Fruit fly (Drosophila melanogaster) whole organism, embryonic: ENCODE results near the gene CG14642.
A peak's percentile ranks its signal among the peaks of the same experiment; 100 is the strongest.

Source experiments
- Adf1 ChIP-seq: fragments of 200-800 bp; sonication (Bioruptor generic); IDR thresholded peaks from 2 replicates; pipeline ENCODE4 v1.3.6; 2022; ENCODE audit warnings: missing biosample characterization, missing genetic modification characterization
- Aef1 ChIP-seq: fragments of 200-800 bp; sonication (Bioruptor generic); IDR thresholded peaks from 3 replicates; pipeline ENCODE4 v1.3.6; 2022; ENCODE audit warnings: missing biosample characterization, missing genetic modification characterization
- Atf6 ChIP-seq: fragments of 200-800 bp; sonication (Bioruptor generic); IDR thresholded peaks from 2 replicates; pipeline ENCODE4 v1.3.6; 2022; ENCODE audit warnings: missing biosample characterization, missing genetic modification characterization
- CG11085 ChIP-seq: fragments of 200-800 bp; sonication (Bioruptor generic); IDR thresholded peaks from 2 replicates; pipeline ENCODE4 v1.3.6; 2022; ENCODE audit warnings: missing biosample characterization, missing genetic modification characterization
- CG11456 ChIP-seq: fragments of 200-800 bp; sonication (Bioruptor generic); IDR thresholded peaks from 3 replicates; pipeline ENCODE4 v1.3.6; 2022; ENCODE audit warnings: missing biosample characterization, missing genetic modification characterization
- CG13775 ChIP-seq: fragments of 200-800 bp; sonication (Bioruptor generic); optimal IDR thresholded peaks from 3 replicates; lab custom pipeline; 2017; ENCODE audit warnings: missing biosample characterization, mild to moderate bottlenecking, missing genetic modification characterization
- CG1602 ChIP-seq: fragments of 200-800 bp; sonication (Bioruptor generic); optimal IDR thresholded peaks from 3 replicates; lab custom pipeline; 2016; ENCODE audit warnings: missing biosample characterization, missing genetic modification characterization
- CG18599 ChIP-seq: fragments of 200-800 bp; sonication (Bioruptor generic); optimal IDR thresholded peaks from 3 replicates; lab custom pipeline; 2017; ENCODE audit warnings: missing biosample characterization, missing genetic modification characterization, mild to moderate bottlenecking, moderate library complexity, missing genetic modification reagents
- CG18764 ChIP-seq: fragments of 200-800 bp; sonication (Bioruptor generic); optimal IDR thresholded peaks from 3 replicates; lab custom pipeline; 2016; ENCODE audit warnings: missing biosample characterization, missing genetic modification characterization
- CG30020 ChIP-seq: fragments of 200-800 bp; optimal IDR thresholded peaks from 2 replicates; lab custom pipeline; 2019; ENCODE audit warnings: missing biosample characterization, mild to moderate bottlenecking, missing genetic modification characterization, moderate library complexity
- CG3065 ChIP-seq: fragments of 200-800 bp; sonication (Bioruptor generic); optimal IDR thresholded peaks from 2 replicates; lab custom pipeline; 2016; ENCODE audit warnings: missing biosample characterization, missing genetic modification characterization
- CG33557 ChIP-seq: fragments of 200-800 bp; sonication (Bioruptor generic); optimal IDR thresholded peaks from 2 replicates; lab custom pipeline; 2019; ENCODE audit warnings: missing biosample characterization, mild to moderate bottlenecking, missing genetic modification characterization, moderate library complexity
- CG34376 ChIP-seq: fragments of 200-800 bp; sonication (Bioruptor generic); optimal IDR thresholded peaks from 2 replicates; lab custom pipeline; 2018; ENCODE audit warnings: missing biosample characterization, mild to moderate bottlenecking, missing genetic modification characterization
- CG4404 ChIP-seq: fragments of 200-800 bp; sonication (Bioruptor generic); IDR thresholded peaks from 2 replicates; pipeline ENCODE4 v1.3.6; 2022; ENCODE audit warnings: missing biosample characterization, missing genetic modification characterization
- CG5953 ChIP-seq: fragments of 200-800 bp; sonication (Bioruptor generic); IDR thresholded peaks from 2 replicates; pipeline ENCODE4 v1.3.6; 2022; ENCODE audit warnings: missing biosample characterization, missing genetic modification characterization
- CG8089 ChIP-seq: fragments of 200-800 bp; sonication (Bioruptor generic); optimal IDR thresholded peaks from 3 replicates; lab custom pipeline; 2016; ENCODE audit warnings: missing biosample characterization, missing genetic modification characterization
- CG8290 ChIP-seq, 3 experiments: fragments of 200-800 bp; sonication (Bioruptor generic); optimal IDR thresholded peaks; 2 replicates each; lab custom pipeline; 2016 to 2019; ENCODE audit warnings: missing biosample characterization in 3 of 3, missing genetic modification characterization in 3 of 3, mild to moderate bottlenecking in 2 of 3, moderate library complexity in 1 of 3
- CG8359 ChIP-seq: fragments of 200-800 bp; sonication (Bioruptor generic); optimal IDR thresholded peaks from 2 replicates; lab custom pipeline; 2017; ENCODE audit warnings: missing biosample characterization, mild to moderate bottlenecking, missing genetic modification characterization, borderline replicate concordance
- CG9215 ChIP-seq: fragments of 200-800 bp; sonication (Bioruptor generic); IDR thresholded peaks from 2 replicates; pipeline ENCODE4 v1.3.6; 2022; ENCODE audit warnings: missing biosample characterization, missing genetic modification characterization
- CHES-1-like ChIP-seq: fragments of 200-800 bp; sonication (Bioruptor generic); optimal IDR thresholded peaks from 2 replicates; lab custom pipeline; 2016; ENCODE audit warnings: missing biosample characterization, missing genetic modification characterization
- ERR ChIP-seq: fragments of 200-800 bp; sonication (Bioruptor generic); optimal IDR thresholded peaks from 2 replicates; lab custom pipeline; 2016; ENCODE audit warnings: missing biosample characterization, missing genetic modification characterization
- Pdp1 ChIP-seq, 2 experiments: fragments of 200-800 bp; sonication (Bioruptor generic); optimal IDR thresholded peaks; 3 replicates each; lab custom pipeline; 2016; ENCODE audit warnings: missing biosample characterization in 2 of 2, missing genetic modification characterization in 2 of 2, mild to moderate bottlenecking in 1 of 2, moderate library complexity in 1 of 2
- Xbp1 ChIP-seq: fragments of 200-800 bp; sonication (Bioruptor generic); optimal IDR thresholded peaks from 3 replicates; lab custom pipeline; 2016; ENCODE audit warnings: missing biosample characterization, mild to moderate bottlenecking, missing genetic modification characterization
- Xrp1 ChIP-seq: fragments of 200-800 bp; sonication (Bioruptor generic); IDR thresholded peaks from 2 replicates; pipeline ENCODE4 v1.3.6; 2022; ENCODE audit warnings: missing biosample characterization, missing genetic modification characterization
- YL-1 ChIP-seq: fragments of 200-800 bp; sonication (Bioruptor generic); optimal IDR thresholded peaks from 3 replicates; lab custom pipeline; 2017; ENCODE audit warnings: missing biosample characterization, mild to moderate bottlenecking, missing genetic modification characterization
- abd-A ChIP-seq: fragments of 200-800 bp; sonication (Bioruptor generic); optimal IDR thresholded peaks from 3 replicates; lab custom pipeline; 2019; ENCODE audit warnings: missing biosample characterization, mild to moderate bottlenecking, missing genetic modification characterization, moderate library complexity
- ash1 ChIP-seq: fragments of 200-800 bp; sonication (Bioruptor generic); optimal IDR thresholded peaks from 2 replicates; lab custom pipeline; 2018; ENCODE audit warnings: missing biosample characterization, mild to moderate bottlenecking, missing genetic modification characterization
- ato ChIP-seq: fragments of 200-800 bp; sonication (Bioruptor generic); IDR thresholded peaks from 2 replicates; pipeline ENCODE4 v1.3.6; 2022; ENCODE audit warnings: missing biosample characterization, missing genetic modification characterization; ENCODE audit not compliant: partially characterized antibody
- chinmo ChIP-seq: fragments of 200-800 bp; sonication (Bioruptor generic); IDR thresholded peaks from 4 replicates; pipeline ENCODE4 v1.3.6; 2022; ENCODE audit warnings: missing biosample characterization, missing genetic modification characterization; ENCODE audit not compliant: partially characterized antibody
- crol ChIP-seq: fragments of 200-800 bp; sonication (Bioruptor generic); IDR thresholded peaks from 2 replicates; pipeline ENCODE4 v1.3.6; 2022; ENCODE audit warnings: missing biosample characterization, missing genetic modification characterization
- danr ChIP-seq: fragments of 200-800 bp; sonication (Bioruptor generic); IDR thresholded peaks from 2 replicates; pipeline ENCODE4 v1.3.6; 2022; ENCODE audit warnings: missing biosample characterization, missing genetic modification characterization
- dmrt99B ChIP-seq: fragments of 200-800 bp; sonication (Bioruptor generic); optimal IDR thresholded peaks from 2 replicates; lab custom pipeline; 2018; ENCODE audit warnings: missing biosample characterization, mild to moderate bottlenecking, missing genetic modification characterization, moderate library complexity
- ewg ChIP-seq: fragments of 200-800 bp; sonication (Bioruptor generic); optimal IDR thresholded peaks from 3 replicates; lab custom pipeline; 2017; ENCODE audit warnings: mild to moderate bottlenecking, missing biosample characterization, missing genetic modification reagents, missing genetic modification characterization
- gce ChIP-seq: fragments of 200-800 bp; sonication (Bioruptor generic); IDR thresholded peaks from 3 replicates; pipeline ENCODE4 v1.3.6; 2022; ENCODE audit warnings: missing biosample characterization, missing genetic modification characterization
- grn ChIP-seq: fragments of 200-800 bp; sonication (Bioruptor generic); optimal IDR thresholded peaks from 3 replicates; lab custom pipeline; 2017; ENCODE audit warnings: missing biosample characterization, missing genetic modification characterization
- her ChIP-seq: fragments of 200-800 bp; sonication (Bioruptor generic); optimal IDR thresholded peaks from 2 replicates; lab custom pipeline; 2016; ENCODE audit warnings: missing biosample characterization, missing genetic modification characterization
- lab ChIP-seq: fragments of 200-800 bp; sonication (Bioruptor generic); optimal IDR thresholded peaks from 3 replicates; lab custom pipeline; 2017; ENCODE audit warnings: missing biosample characterization, missing genetic modification characterization, mild to moderate bottlenecking, moderate library complexity, missing genetic modification reagents
- otp ChIP-seq: fragments of 200-800 bp; sonication (Bioruptor generic); IDR thresholded peaks from 3 replicates; pipeline ENCODE4, ENCODE4 v1.3.6; 2022; ENCODE audit warnings: missing biosample characterization, missing genetic modification characterization
- pros ChIP-seq: fragments of 200-800 bp; sonication (Bioruptor generic); optimal IDR thresholded peaks from 3 replicates; lab custom pipeline; 2019; ENCODE audit warnings: missing biosample characterization, mild to moderate bottlenecking, missing genetic modification characterization, moderate library complexity
- run ChIP-seq: fragments of 200-800 bp; sonication (Bioruptor generic); optimal IDR thresholded peaks from 3 replicates; lab custom pipeline; 2018; ENCODE audit warnings: missing biosample characterization, mild to moderate bottlenecking, missing genetic modification characterization
- sd ChIP-seq: fragments of 200-800 bp; sonication (Bioruptor generic); optimal IDR thresholded peaks from 3 replicates; lab custom pipeline; 2018; ENCODE audit warnings: missing biosample characterization, mild to moderate bottlenecking, missing genetic modification characterization, moderate library complexity
- sens ChIP-seq: fragments of 200-800 bp; sonication (Bioruptor generic); peaks from one replicate; lab custom pipeline; 2016; ENCODE audit warnings: missing biosample characterization, missing genetic modification characterization
- sisA ChIP-seq: fragments of 200-800 bp; sonication (Bioruptor generic); IDR thresholded peaks from 2 replicates; pipeline ENCODE4 v1.3.6; 2022; ENCODE audit warnings: missing biosample characterization, missing genetic modification characterization
- sqz ChIP-seq: fragments of 200-800 bp; sonication (Bioruptor generic); optimal IDR thresholded peaks from 3 replicates; lab custom pipeline; 2018; ENCODE audit warnings: missing biosample characterization, mild to moderate bottlenecking, missing genetic modification characterization
- tx ChIP-seq: fragments of 200-800 bp; sonication (Bioruptor generic); optimal IDR thresholded peaks from 2 replicates; lab custom pipeline; 2016; ENCODE audit warnings: missing biosample characterization, missing genetic modification characterization
- wdn ChIP-seq: fragments of 200-800 bp; sonication (Bioruptor generic); IDR thresholded peaks from 2 replicates; pipeline ENCODE4 v1.3.6; 2022; ENCODE audit warnings: missing biosample characterization, missing genetic modification characterization
- yki ChIP-seq: fragments of >200 bp; optimal IDR thresholded peaks from 3 replicates; lab custom pipeline; 2018
- zen2 ChIP-seq: fragments of 200-800 bp; sonication (Bioruptor generic); IDR thresholded peaks from 3 replicates; pipeline ENCODE4 v1.3.6; 2022; ENCODE audit warnings: missing biosample characterization, missing genetic modification characterization; ENCODE audit not compliant: partially characterized antibody
- zf30C ChIP-seq: fragments of 200-800 bp; sonication (Bioruptor generic); optimal IDR thresholded peaks from 3 replicates; lab custom pipeline; 2018; ENCODE audit warnings: missing biosample characterization, mild to moderate bottlenecking, missing genetic modification characterization

CG14642 gene

dm6 chr3R:4281119-4281861 lies 38.8 kb upstream of the CG14642 start:
- 0 out of 4 replicates have a peak, but pooled peaks have one; percentile 47 for TF ChIP-seq chinmo (GFP tag; lab: Robert Waterston, UW)
- TF ChIP-seq run: no peak
- TF ChIP-seq CG8089 (GFP tag; lab: Kevin White, UChicago): no peak
- TF ChIP-seq gce (GFP tag; lab: Robert Waterston, UW): no peak
- peak; percentile 41 for TF ChIP-seq lab (GFP tag; lab: Kevin White, UChicago)
- no peak for TF ChIP-seq sd (tag; lab: Kevin White, UChicago)
- TF ChIP-seq Adf1: peak; percentile 78
- no peak for TF ChIP-seq yki (lab: Kevin White, UChicago)
- TF ChIP-seq wdn (GFP tag; lab: Robert Waterston, UW): no peak
- TF ChIP-seq CG11456 (GFP tag; lab: Robert Waterston, UW): 0 out of 3 replicates have a peak, but pooled peaks have one; percentile 49
- peak; percentile 25 for TF ChIP-seq ERR
- no peak for TF ChIP-seq zf30C (GFP tag; lab: Kevin White, UChicago)
- TF ChIP-seq Xrp1 (GFP tag; lab: Robert Waterston, UW): no peak
- TF ChIP-seq Aef1 (GFP tag; lab: Robert Waterston, UW): no peak
- peak; percentile 32 for TF ChIP-seq CG18599 (GFP tag; lab: Kevin White, UChicago)
- peak; percentile 12; the same call in 1 of the 2 replicates for TF ChIP-seq crol (GFP tag; lab: Robert Waterston, UW)
- TF ChIP-seq sisA: no peak
- no peak for TF ChIP-seq ash1 (GFP tag; lab: Kevin White, UChicago)
- no peak for TF ChIP-seq CG8290 (GFP tag; optimal IDR thresholded peaks at IDR 0.05; lab: Kevin White, UChicago)
- TF ChIP-seq CG8290 (tag; optimal IDR thresholded peaks at IDR 0.05; lab: Kevin White, UChicago): peak in 1 of 2 experiments; percentile 38
- no peak for TF ChIP-seq CHES-1-like
- TF ChIP-seq CG33557: no peak
- TF ChIP-seq sens: peak; percentile 68
- TF ChIP-seq danr (GFP tag; lab: Robert Waterston, UW): no peak
- TF ChIP-seq dmrt99B (tag; lab: Kevin White, UChicago): no peak
- peak in 1 of 2 experiments; percentile 89 for TF ChIP-seq Pdp1 (GFP tag; optimal IDR thresholded peaks at IDR 0.05; lab: Kevin White, UChicago)
- no peak for TF ChIP-seq CG30020 (tag; lab: Kevin White, UChicago)
- no peak for TF ChIP-seq CG1602 (GFP tag; lab: Kevin White, UChicago)
- no peak for TF ChIP-seq CG18764 (GFP tag; lab: Kevin White, UChicago)
- TF ChIP-seq Xbp1 (GFP tag; lab: Kevin White, UChicago): no peak
- 0 out of 2 replicates have a peak, but pooled peaks have one; percentile 4 for TF ChIP-seq CG9215 (GFP tag; lab: Robert Waterston, UW)
- TF ChIP-seq abd-A: peak; percentile 53
- TF ChIP-seq pros (GFP tag; lab: Kevin White, UChicago): peak; percentile 34
- TF ChIP-seq ato: no peak
- TF ChIP-seq Atf6 (GFP tag; lab: Robert Waterston, UW): no peak
- peak; percentile 46 for TF ChIP-seq ewg (GFP tag; lab: Kevin White, UChicago)
- no peak for TF ChIP-seq her (GFP tag; lab: Kevin White, UChicago)
- TF ChIP-seq tx (GFP tag; lab: Kevin White, UChicago): no peak
- TF ChIP-seq grn (GFP tag; lab: Kevin White, UChicago): peak; percentile 16
- 0 out of 3 replicates have a peak, but pooled peaks have one; percentile 31 for TF ChIP-seq zen2 (GFP tag; lab: Robert Waterston, UW)
- TF ChIP-seq CG34376 (GFP tag; lab: Kevin White, UChicago): peak; percentile 4
- peak; percentile 9 for TF ChIP-seq sqz
- TF ChIP-seq CG13775 (GFP tag; lab: Kevin White, UChicago): no peak
- no peak for TF ChIP-seq YL-1 (GFP tag; lab: Kevin White, UChicago)
- no peak for TF ChIP-seq CG5953 (GFP tag; lab: Robert Waterston, UW)
- TF ChIP-seq CG3065 (GFP tag; lab: Kevin White, UChicago): no peak
- no peak for TF ChIP-seq otp (GFP tag; lab: Robert Waterston, UW)
- no peak for TF ChIP-seq CG11085
- no peak for TF ChIP-seq CG4404 (GFP tag; lab: Robert Waterston, UW)
- no peak for TF ChIP-seq CG8359
